Worm (Caenorhabditis elegans) whole organism, early embryonic: ENCODE measurements around the gene T15H9.5.

ENCODE experiments used
- B0310.2 ChIP-seq: sonication (generic microtip); optimal IDR thresholded peaks from 2 replicates; lab custom pipeline; 2016; ENCODE audit warnings: mild to moderate bottlenecking, missing genetic modification characterization, missing compliant biosample characterization
- ama-1 ChIP-seq: fragments of 150-350 bp; optimal IDR thresholded peaks from 2 replicates; lab custom pipeline; 2014
- ceh-13 ChIP-seq: fragments of 200-800 bp; sonication (Bioruptor generic); optimal IDR thresholded peaks from 2 replicates; lab custom pipeline; 2018; ENCODE audit warnings: mild to moderate bottlenecking, missing genetic modification characterization, missing compliant biosample characterization
- ceh-36 ChIP-seq: sonication (generic microtip); optimal IDR thresholded peaks from 2 replicates; lab custom pipeline; 2016; ENCODE audit warnings: missing genetic modification characterization, inconsistent platforms, missing compliant biosample characterization
- ets-7 ChIP-seq: sonication (generic microtip); optimal IDR thresholded peaks from 2 replicates; lab custom pipeline; 2016; ENCODE audit warnings: missing genotype, missing genetic modification characterization, missing compliant biosample characterization
- hmbx-1 ChIP-seq: sonication (generic microtip); optimal IDR thresholded peaks from 2 replicates; lab custom pipeline; 2016; ENCODE audit warnings: mild to moderate bottlenecking, missing genetic modification characterization, missing compliant biosample characterization
- hmg-4 ChIP-seq: fragments of 200-800 bp; sonication (Bioruptor generic); optimal IDR thresholded peaks from 2 replicates; lab custom pipeline; 2018; ENCODE audit warnings: mild to moderate bottlenecking, missing genetic modification characterization, missing compliant biosample characterization
- pes-1 ChIP-seq: fragments of 200-800 bp; sonication (Bioruptor generic); IDR thresholded peaks from 2 replicates; pipeline ENCODE4 v1.3.6; 2022; ENCODE audit warnings: missing genetic modification reagents, missing genetic modification characterization, missing compliant biosample characterization
- scrt-1 ChIP-seq: fragments of 200-800 bp; sonication (Bioruptor generic); IDR thresholded peaks from 2 replicates; pipeline ENCODE4 v1.3.6; 2022; ENCODE audit warnings: missing genetic modification characterization, missing compliant biosample characterization
- sea-1 ChIP-seq: fragments of 200-800 bp; sonication (Bioruptor generic); conservative IDR thresholded peaks from 2 replicates; pipeline ENCODE4 v1.3.6; 2022; ENCODE audit warnings: missing genetic modification characterization, missing compliant biosample characterization
- tbx-11 ChIP-seq: fragments of 200-800 bp; sonication (Bioruptor generic); IDR thresholded peaks from 2 replicates; pipeline ENCODE4 v1.3.6; 2022; ENCODE audit warnings: missing genetic modification characterization, missing compliant biosample characterization
- tra-4 ChIP-seq: sonication (generic microtip); optimal IDR thresholded peaks from 2 replicates; lab custom pipeline; 2017; ENCODE audit warnings: missing genetic modification characterization, missing compliant biosample characterization

DNA sequence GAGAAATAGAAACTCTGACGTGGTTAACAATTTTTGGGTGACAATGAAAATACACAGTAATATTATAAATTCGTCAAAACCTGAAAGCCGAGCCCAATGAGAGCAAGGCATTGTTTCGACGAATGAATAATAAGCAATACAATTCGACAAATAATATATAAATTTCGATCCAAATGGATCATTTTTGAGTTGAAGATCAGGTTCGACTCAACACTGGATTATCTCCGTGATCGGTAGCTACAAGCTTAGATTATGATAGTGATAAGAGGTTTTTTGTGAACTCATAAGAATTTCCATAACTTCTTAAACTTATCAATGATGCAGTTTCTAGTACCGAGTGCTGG is 6.6 kb upstream of the T15H9.5 start:
- TF ChIP-seq ama-1 (lab: Kevin White, UChicago) (no peak), B0310.2 (tag; lab: Kevin White, UChicago) (no peak), pes-1 (GFP tag; lab: Robert Waterston, UW) (no peak), scrt-1 (GFP tag; lab: Robert Waterston, UW) (no peak), hmbx-1 (tag; lab: Kevin White, UChicago) (no peak), sea-1 (GFP tag; lab: Robert Waterston, UW) (no peak), tbx-11 (GFP tag; lab: Robert Waterston, UW) (no peak), tra-4 (tag; lab: Kevin White, UChicago) (no peak), ceh-36 (tag; lab: Kevin White, UChicago) (no peak), ceh-13 (GFP tag; lab: Kevin White, UChicago) (no peak), ets-7 (no peak), hmg-4 (GFP tag; lab: Kevin White, UChicago) (no peak)
